Worm (Caenorhabditis elegans): ENCODE data around the gene C28H8.5.

DNA sequence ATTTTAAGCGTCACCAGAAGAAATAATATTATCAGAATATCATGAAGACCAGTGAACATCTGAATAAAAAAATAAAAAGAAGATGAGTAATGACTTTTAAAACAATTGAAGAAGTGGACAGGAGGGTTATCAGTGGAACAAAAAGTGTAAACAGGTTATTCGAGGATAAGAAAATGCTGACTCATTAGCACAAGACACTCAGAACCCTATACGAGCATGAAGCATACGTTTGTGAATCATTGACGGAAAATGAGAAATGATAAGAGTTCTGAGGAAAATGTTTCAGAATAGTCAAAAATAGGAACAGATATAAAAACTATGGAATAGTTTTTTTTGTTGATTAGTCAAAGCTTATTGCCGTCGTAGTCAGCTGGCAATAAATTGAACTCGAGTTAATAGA lies 48.7 kb downstream of the C28H8.5 start, which contains the start of gene zmp-1:
- no peak for TF ChIP-seq nhr-77 (tag; optimal IDR thresholded peaks at IDR 0.05)
- TF ChIP-seq nhr-6 (tag; optimal IDR thresholded peaks at IDR 0.05) = no peak
- no peak for TF ChIP-seq lin-13 (GFP tag; optimal IDR thresholded peaks at IDR 0.05)
- no peak for TF ChIP-seq R02D3.7 (tag; optimal IDR thresholded peaks at IDR 0.05)
- no peak for TF ChIP-seq ceh-82 (tag; optimal IDR thresholded peaks at IDR 0.05)
- no peak for TF ChIP-seq nhr-12 (tag; optimal IDR thresholded peaks at IDR 0.05)
- TF ChIP-seq ztf-11 (tag; optimal IDR thresholded peaks at IDR 0.05) = no peak
- TF ChIP-seq nhr-25 (tag; optimal IDR thresholded peaks at IDR 0.05) = no peak
- TF ChIP-seq egl-27 (tag; optimal IDR thresholded peaks at IDR 0.05) = no peak
- TF ChIP-seq nhr-11 (tag; optimal IDR thresholded peaks at IDR 0.05) = no peak
- no peak for TF ChIP-seq elt-3 (tag; optimal IDR thresholded peaks at IDR 0.05)
- TF ChIP-seq snpc-4 (tag; optimal IDR thresholded peaks at IDR 0.05) = no peak
- no peak for TF ChIP-seq fos-1 (tag; optimal IDR thresholded peaks at IDR 0.05)
